Worm (Caenorhabditis elegans) whole organism, L4/young adult: ENCODE measurements around the gene F46B6.2.

Experiments
- W03F9.2 ChIP-seq: fragments of 150-350 bp; optimal IDR thresholded peaks from 2 replicates; lab custom pipeline; 2014; ENCODE audit warnings: missing biosample characterization, missing genetic modification characterization
- dao-5 ChIP-seq: sonication (generic microtip); optimal IDR thresholded peaks from 2 replicates; lab custom pipeline; 2016; ENCODE audit warnings: missing genotype, missing genetic modification characterization, moderate library complexity, missing compliant biosample characterization
- him-1 ChIP-seq: sonication (generic microtip); optimal IDR thresholded peaks from 2 replicates; lab custom pipeline; 2016; ENCODE audit warnings: missing genotype, missing genetic modification reagents, missing genetic modification characterization, missing compliant biosample characterization

DNA sequence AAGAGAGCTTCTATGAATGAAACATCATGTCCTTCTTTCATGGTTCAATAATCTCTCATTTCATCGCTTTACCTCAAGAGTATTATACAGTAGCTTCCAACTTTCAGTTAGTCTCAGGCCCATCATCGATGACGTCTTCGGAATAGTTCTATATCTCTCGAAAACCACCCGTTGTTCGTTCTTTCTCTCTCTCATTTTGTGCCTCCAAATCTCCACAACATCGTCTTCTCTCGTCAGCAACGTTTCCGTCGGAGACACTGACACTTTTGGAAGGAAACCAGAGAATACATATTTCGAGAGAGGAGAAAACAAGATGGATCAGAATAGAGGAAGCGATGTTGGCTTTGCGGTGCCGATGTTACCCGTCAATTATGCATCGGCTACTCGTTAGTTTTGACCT, 40.2 kb upstream of the F46B6.2 start:
- TF ChIP-seq W03F9.2 (tag; lab: Kevin White, UChicago) (no peak), him-1 (tag; lab: Kevin White, UChicago) (no peak), dao-5 (no peak)
